Worm (Caenorhabditis elegans): Measurements from ENCODE around the gene C32D5.4.

DNA sequence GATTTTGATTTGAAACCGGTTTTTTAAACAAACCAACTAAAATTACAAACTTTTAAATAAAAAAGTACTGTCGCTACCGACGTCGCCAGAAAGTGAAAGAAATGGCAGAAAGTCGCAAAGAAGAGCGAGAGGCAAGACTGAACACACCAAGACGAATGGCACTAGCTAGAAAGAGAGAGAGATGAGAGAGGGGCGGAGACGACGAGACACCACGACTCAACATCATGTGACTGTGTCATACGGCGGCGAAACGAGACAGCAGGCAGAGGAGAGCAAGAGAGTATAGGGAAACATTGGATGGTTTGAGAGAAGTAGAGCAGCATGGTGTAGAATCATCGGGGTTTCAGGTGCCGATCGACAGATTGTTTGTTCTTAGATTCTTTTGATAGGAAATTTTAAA is 25.5 kb upstream of the C32D5.4 start:
- TF ChIP-seq madf-3 (GFP tag; IDR thresholded peaks at IDR 0.05): 0 out of 2 replicates have a peak, but pooled peaks have one; percentile 67
- peak; percentile 96 for TF ChIP-seq ama-1 (optimal IDR thresholded peaks at IDR 0.05)
- TF ChIP-seq ama-1 (GFP tag; optimal IDR thresholded peaks at IDR 0.05): no peak
- TF ChIP-seq pha-4 (tag; optimal IDR thresholded peaks at IDR 0.05): peak; percentile 79
- TF ChIP-seq rcor-1 (GFP tag; IDR thresholded peaks at IDR 0.05): 0 out of 2 replicates have a peak, but pooled peaks have one; percentile 28
- TF ChIP-seq lir-1 (GFP tag; conservative IDR thresholded peaks at IDR 0.05): peak; percentile 69; the same call in 1 of the 2 replicates
- peak; percentile 88 for TF ChIP-seq unc-62 (GFP tag; optimal IDR thresholded peaks at IDR 0.05)

All from whole organism, young adult.